Fruit fly (Drosophila melanogaster) whole organism, prepupa: ENCODE results near the gene Cisd2.
A peak's percentile ranks its signal among the peaks of the same experiment; 100 is the strongest.

Source experiments
- CG10669 ChIP-seq: fragments of 200-800 bp; sonication (Bioruptor generic); optimal IDR thresholded peaks from 3 replicates; lab custom pipeline; 2018; ENCODE audit warnings: missing biosample characterization, mild to moderate bottlenecking, missing genetic modification characterization, moderate library complexity
- CG11294 ChIP-seq: fragments of 200-800 bp; sonication (Bioruptor generic); IDR thresholded peaks from 2 replicates; pipeline ENCODE4 v1.3.6; 2022; ENCODE audit warnings: missing biosample characterization, missing genetic modification characterization
- CG11762 ChIP-seq: fragments of 200-800 bp; sonication (Bioruptor generic); optimal IDR thresholded peaks from 3 replicates; lab custom pipeline; 2016; ENCODE audit warnings: missing biosample characterization, missing genetic modification characterization; ENCODE audit not compliant: insufficient read depth
- CG15336 ChIP-seq: fragments of 200-800 bp; sonication (Bioruptor generic); IDR thresholded peaks from 2 replicates; pipeline ENCODE4 v1.3.6; 2022; ENCODE audit warnings: missing biosample characterization, missing genetic modification characterization
- CG32006 ChIP-seq: fragments of 200-800 bp; sonication (Bioruptor generic); optimal IDR thresholded peaks from 3 replicates; lab custom pipeline; 2017; ENCODE audit warnings: missing biosample characterization, mild to moderate bottlenecking, missing genetic modification characterization
- CG3919 ChIP-seq: fragments of 200-800 bp; sonication (Bioruptor generic); optimal IDR thresholded peaks from 3 replicates; lab custom pipeline; 2016; ENCODE audit warnings: missing biosample characterization, missing genetic modification characterization
- CG6163 ChIP-seq: fragments of 200-800 bp; sonication (Bioruptor generic); IDR thresholded peaks from 3 replicates; pipeline ENCODE4 v1.3.6; 2022; ENCODE audit warnings: missing biosample characterization, missing genetic modification characterization
- CG6276 ChIP-seq: fragments of 200-800 bp; sonication (Bioruptor generic); optimal IDR thresholded peaks from 2 replicates; lab custom pipeline; 2017; ENCODE audit warnings: missing biosample characterization, mild to moderate bottlenecking, missing genetic modification characterization
- CG6808 ChIP-seq: fragments of 200-800 bp; sonication (Bioruptor generic); optimal IDR thresholded peaks from 3 replicates; lab custom pipeline; 2017; ENCODE audit warnings: missing biosample characterization, missing genetic modification characterization, mild to moderate bottlenecking, moderate library complexity, missing genetic modification reagents
- CG8632 ChIP-seq: fragments of 200-800 bp; sonication (Bioruptor generic); optimal IDR thresholded peaks from 3 replicates; lab custom pipeline; 2016; ENCODE audit warnings: missing biosample characterization, missing genetic modification characterization
- CG9139 ChIP-seq: fragments of 200-800 bp; sonication (Bioruptor generic); optimal IDR thresholded peaks from 3 replicates; lab custom pipeline; 2017; ENCODE audit warnings: missing biosample characterization, mild to moderate bottlenecking, missing genetic modification characterization
- Eip78C ChIP-seq: fragments of 200-800 bp; sonication (Bioruptor generic); peaks from one replicate; lab custom pipeline; 2016; ENCODE audit warnings: missing biosample characterization, missing genetic modification characterization
- Ets96B ChIP-seq: fragments of 200-800 bp; optimal IDR thresholded peaks from 2 replicates; lab custom pipeline; 2019; ENCODE audit warnings: missing biosample characterization, mild to moderate bottlenecking, missing genetic modification characterization, moderate library complexity
- Hr39 ChIP-seq: fragments of 200-800 bp; sonication (Bioruptor generic); optimal IDR thresholded peaks from 2 replicates; lab custom pipeline; 2016; ENCODE audit warnings: missing biosample characterization, missing genetic modification characterization
- Hr4 ChIP-seq: fragments of 200-800 bp; sonication (Bioruptor generic); optimal IDR thresholded peaks from 3 replicates; lab custom pipeline; 2016; ENCODE audit warnings: missing biosample characterization, missing genetic modification characterization
- Lpt ChIP-seq: fragments of 200-800 bp; sonication (Bioruptor generic); optimal IDR thresholded peaks from 3 replicates; lab custom pipeline; 2016; ENCODE audit warnings: missing biosample characterization, missing genetic modification characterization
- Smox ChIP-seq: fragments of 200-800 bp; sonication (Bioruptor generic); optimal IDR thresholded peaks from 3 replicates; lab custom pipeline; 2016; ENCODE audit warnings: missing biosample characterization, missing genetic modification characterization
- Sox14 ChIP-seq: fragments of 200-800 bp; sonication (Bioruptor generic); optimal IDR thresholded peaks from 3 replicates; lab custom pipeline; 2016; ENCODE audit warnings: missing biosample characterization, missing genetic modification characterization
- acj6 ChIP-seq: fragments of 200-800 bp; sonication (Bioruptor generic); optimal IDR thresholded peaks from 3 replicates; lab custom pipeline; 2016; ENCODE audit warnings: missing biosample characterization, missing genetic modification characterization
- cyc ChIP-seq: fragments of 200-800 bp; sonication (Bioruptor generic); optimal IDR thresholded peaks from 3 replicates; lab custom pipeline; 2016; ENCODE audit warnings: missing biosample characterization, missing genetic modification characterization
- dac ChIP-seq: fragments of 200-800 bp; sonication (Bioruptor generic); optimal IDR thresholded peaks from 2 replicates; lab custom pipeline; 2017; ENCODE audit warnings: missing biosample characterization, mild to moderate bottlenecking, missing genetic modification characterization
- dsx ChIP-seq: fragments of 200-800 bp; optimal IDR thresholded peaks from 3 replicates; lab custom pipeline; 2019; ENCODE audit warnings: missing biosample characterization, mild to moderate bottlenecking, missing genetic modification characterization, moderate library complexity; ENCODE audit not compliant: poor library complexity, severe bottlenecking
- eg ChIP-seq: fragments of 200-800 bp; sonication (Bioruptor generic); IDR thresholded peaks from 3 replicates; pipeline ENCODE4 v1.3.6; 2022; ENCODE audit warnings: missing biosample characterization, missing genetic modification characterization
- fd59A ChIP-seq: fragments of 200-800 bp; sonication (Bioruptor generic); optimal IDR thresholded peaks from 2 replicates; lab custom pipeline; 2017; ENCODE audit warnings: missing biosample characterization, mild to moderate bottlenecking, missing genetic modification characterization, missing genetic modification reagents
- lz ChIP-seq: fragments of 200-800 bp; sonication (Bioruptor generic); optimal IDR thresholded peaks from 3 replicates; lab custom pipeline; 2016; ENCODE audit warnings: missing biosample characterization, missing genetic modification characterization
- net ChIP-seq: fragments of 200-800 bp; sonication (Bioruptor generic); optimal IDR thresholded peaks from 3 replicates; lab custom pipeline; 2016; ENCODE audit warnings: missing biosample characterization, missing genetic modification characterization
- pdm3 ChIP-seq: fragments of 200-800 bp; sonication (Bioruptor generic); optimal IDR thresholded peaks from 3 replicates; lab custom pipeline; 2016; ENCODE audit warnings: missing biosample characterization, missing genetic modification characterization
- salr ChIP-seq, 2 experiments: fragments of 200-800 bp; sonication (Bioruptor generic); optimal IDR thresholded peaks; 3 replicates each; lab custom pipeline; 2016 to 2018; ENCODE audit warnings: missing biosample characterization in 2 of 2, missing genetic modification characterization in 2 of 2, mild to moderate bottlenecking in 1 of 2
- svp ChIP-seq: fragments of 200-800 bp; sonication (Bioruptor generic); peaks from one replicate; lab custom pipeline; 2016; ENCODE audit warnings: missing biosample characterization, missing genetic modification characterization

The Cisd2 gene

DNA sequence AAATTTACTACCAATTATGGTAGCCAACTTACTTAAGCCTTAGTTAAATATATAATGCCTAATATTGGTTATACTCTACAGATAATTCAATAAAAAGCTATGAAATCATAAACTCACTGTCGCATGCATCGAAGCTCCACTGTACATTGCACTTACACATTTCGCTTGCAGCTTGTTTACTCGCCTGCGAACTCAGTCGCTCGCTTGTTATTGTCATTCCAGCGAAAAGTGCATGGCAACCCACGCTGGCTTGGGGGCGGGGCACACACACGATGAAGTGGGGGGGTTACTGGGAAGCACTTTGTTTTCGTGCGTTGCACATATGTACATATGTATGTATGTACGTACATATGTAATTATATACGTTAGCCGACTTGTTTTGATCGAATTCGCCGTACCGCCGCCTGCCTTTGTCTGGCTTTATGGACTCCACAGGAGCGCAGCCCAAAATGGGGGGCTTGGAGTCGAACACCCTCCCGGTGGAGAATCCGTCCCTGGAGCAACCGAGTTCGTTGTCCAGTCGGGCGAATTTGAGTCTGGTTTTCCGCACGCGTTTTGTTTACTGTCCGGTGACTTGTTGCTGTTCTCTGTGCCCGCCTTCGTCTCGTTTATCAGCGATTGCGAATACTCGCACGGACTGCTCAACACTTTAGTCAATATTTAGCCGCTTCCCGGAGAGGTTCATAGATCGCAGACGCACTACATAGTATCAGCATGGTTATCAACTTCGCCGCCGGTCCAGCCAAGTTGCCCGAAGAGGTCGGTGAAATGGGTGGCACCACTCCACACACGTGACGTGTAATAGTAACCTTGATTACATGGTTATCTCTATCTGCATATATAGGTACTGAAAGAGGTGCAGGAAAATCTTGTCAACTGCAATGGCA lies 23.2 kb downstream of the Cisd2 start, which contains the start of gene CG11899 (continued):
- TF ChIP-seq Smox (GFP tag; lab: Kevin White, UChicago) (peak; percentile 74), CG10669 (GFP tag; lab: Kevin White, UChicago) (peak; percentile 64), CG3919 (GFP tag; lab: Kevin White, UChicago) (peak; percentile 94), Hr39 (peak; percentile 66), CG6808 (GFP tag; lab: Kevin White, UChicago) (peak; percentile 67), dsx (peak; percentile 76), net (GFP tag; lab: Kevin White, UChicago) (peak; percentile 77), CG32006 (GFP tag; lab: Kevin White, UChicago) (peak; percentile 70), lz (peak; percentile 82), CG9139 (GFP tag; lab: Kevin White, UChicago) (peak; percentile 59), Sox14 (GFP tag; lab: Kevin White, UChicago) (peak; percentile 96), Lpt (peak; percentile 81), fd59A (GFP tag; lab: Kevin White, UChicago) (peak; percentile 59), eg (GFP tag; lab: Robert Waterston, UW) (peak; percentile 81), dac (GFP tag; lab: Kevin White, UChicago) (peak; percentile 71), CG6163 (GFP tag; lab: Robert Waterston, UW) (peak; percentile 95), acj6 (peak; percentile 64), pdm3 (GFP tag; lab: Kevin White, UChicago) (peak; percentile 76)
- TF ChIP-seq, all 60 proteins: peak for 59

DNA sequence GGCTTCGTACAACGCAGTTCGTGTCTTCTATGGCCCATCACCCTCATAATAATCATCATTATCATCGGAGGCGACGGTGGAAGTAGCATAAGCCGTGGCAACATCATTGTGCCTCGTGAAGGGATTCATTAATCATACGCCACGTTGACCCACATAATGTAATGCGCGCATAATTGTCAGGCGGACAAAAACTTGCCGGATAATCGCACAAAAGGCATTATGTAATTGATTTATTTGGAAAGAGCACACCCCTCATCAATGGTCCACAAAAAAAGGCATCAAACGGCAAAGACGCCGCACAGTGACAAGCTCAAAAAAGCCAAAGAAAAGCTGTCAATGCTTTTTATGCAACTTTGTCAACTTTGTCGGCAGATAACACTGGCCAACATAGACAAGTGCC lies 24.9 kb downstream of the Cisd2 start:
- TF ChIP-seq CG8632 (GFP tag; lab: Kevin White, UChicago) (no peak), CG15336 (GFP tag; lab: Robert Waterston, UW) (no peak), Lpt (no peak)
- TF ChIP-seq, all 60 proteins: peak for 0

dm6 chr3R:29196967-29197611 lies 26.1 kb downstream of the Cisd2 start, which contains the start of gene CG14515:
Gene CG14515 (plus strand): TSS chr3R:29197556.
- TF ChIP-seq CG11294 (GFP tag; lab: Robert Waterston, UW) (no peak), Eip78C (GFP tag; lab: Kevin White, UChicago) (peak; percentile 70), CG11762 (no peak), svp (GFP tag; lab: Kevin White, UChicago) (peak; percentile 20), Hr4 (GFP tag; lab: Kevin White, UChicago) (peak; percentile 49), CG15336 (GFP tag; lab: Robert Waterston, UW) (peak; percentile 40), Ets96B (no peak), CG6276 (peak; percentile 58), CG32006 (GFP tag; lab: Kevin White, UChicago) (peak; percentile 63)

dm6 chr3R:29194957-29195356 lies 28.3 kb downstream of the Cisd2 start, which contains the start of gene jus:
Gene jus (minus strand): TSS chr3R:29194994.
- TF ChIP-seq cyc (GFP tag; lab: Kevin White, UChicago) (no peak), fd59A (GFP tag; lab: Kevin White, UChicago) (no peak), svp (GFP tag; lab: Kevin White, UChicago) (peak; percentile 40)
- TF ChIP-seq, all 60 proteins: peak for 1

DNA sequence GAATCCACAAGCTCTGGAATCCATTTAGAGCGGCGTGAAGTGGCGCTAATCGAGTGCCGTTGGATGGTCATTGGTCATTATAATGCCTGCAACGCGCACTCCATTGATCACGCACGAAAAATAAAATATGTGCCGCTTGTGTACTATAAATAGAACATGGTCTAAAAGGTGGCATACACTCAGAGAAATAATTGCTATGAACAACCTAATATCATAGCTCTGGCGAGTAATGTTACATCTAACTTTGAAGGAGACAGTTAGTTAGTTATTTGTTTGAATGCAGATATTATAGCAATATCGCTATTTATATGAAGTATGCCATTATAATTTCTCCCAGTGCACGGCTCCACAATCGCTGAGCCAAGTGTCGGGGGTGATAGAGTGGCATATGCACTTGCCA lies 32.2 kb downstream of the Cisd2 start:
- no peak for TF ChIP-seq salr (GFP tag; optimal IDR thresholded peaks at IDR 0.05; lab: Kevin White, UChicago)
- peak; percentile 8 for TF ChIP-seq Hr4 (GFP tag; lab: Kevin White, UChicago)
- TF ChIP-seq eg (GFP tag; lab: Robert Waterston, UW), result peak; percentile 28; the same call in 1 of the 3 replicates
- TF ChIP-seq svp (GFP tag; lab: Kevin White, UChicago), result peak; percentile 45
